Worm (Caenorhabditis elegans) whole organism, mixed stage, embryonic: ENCODE data around the gene C29F9.2.

Experiments used
- ces-1 ChIP-seq: fragments of 150-350 bp; optimal IDR thresholded peaks from 2 replicates; lab custom pipeline; 2014; ENCODE audit warnings: missing biosample characterization, missing genetic modification reagents, missing genetic modification characterization
- flh-1 ChIP-seq: fragments of 200-800 bp; sonication (Bioruptor generic); optimal IDR thresholded peaks from 2 replicates; lab custom pipeline; 2018; ENCODE audit warnings: mild to moderate bottlenecking, missing genetic modification characterization, moderate library complexity, missing compliant biosample characterization
- lin-13 ChIP-seq: fragments of 150-350 bp; optimal IDR thresholded peaks from 2 replicates; lab custom pipeline; 2014; ENCODE audit warnings: missing biosample characterization, missing genetic modification characterization
- nhr-237 ChIP-seq: fragments of 150-350 bp; optimal IDR thresholded peaks from 2 replicates; lab custom pipeline; 2014; ENCODE audit warnings: missing biosample characterization, missing genetic modification characterization
- nhr-28 ChIP-seq: fragments of 150-350 bp; optimal IDR thresholded peaks from 2 replicates; lab custom pipeline; 2014; ENCODE audit warnings: missing biosample characterization, missing genetic modification characterization
- pha-4 ChIP-seq: fragments of 150-350 bp; optimal IDR thresholded peaks from 2 replicates; lab custom pipeline; 2018; ENCODE audit warnings: missing biosample characterization, missing genetic modification reagents, missing genetic modification characterization
- sptf-1 ChIP-seq: sonication (generic microtip); optimal IDR thresholded peaks from 2 replicates; lab custom pipeline; 2017; ENCODE audit warnings: mild to moderate bottlenecking, missing genetic modification characterization, moderate library complexity, missing compliant biosample characterization

DNA sequence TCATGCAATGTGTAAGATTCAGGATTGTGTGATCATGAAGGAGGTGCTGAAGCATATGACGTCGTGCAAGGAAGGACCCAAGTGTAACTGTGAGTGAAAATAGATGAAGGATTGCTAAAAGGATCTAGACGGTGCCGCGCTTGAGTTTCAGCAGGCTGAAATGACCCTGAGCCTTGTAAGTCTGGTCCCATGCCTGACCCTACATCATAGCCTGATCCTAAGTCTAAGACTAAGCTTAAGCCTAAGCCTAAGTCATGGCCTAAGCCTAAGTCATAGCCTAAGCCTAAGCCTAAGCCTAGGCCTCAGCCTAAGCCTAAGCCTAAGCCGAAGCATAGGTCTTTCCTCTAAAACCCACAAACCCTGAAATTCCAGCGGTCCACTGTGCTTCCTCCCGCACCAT lies 12.9 kb upstream of the C29F9.2 start:
- TF ChIP-seq nhr-237 (tag; lab: Kevin White, UChicago): no peak
- no peak for TF ChIP-seq pha-4 (tag; lab: Kevin White, UChicago)
- TF ChIP-seq ces-1: no peak
- TF ChIP-seq sptf-1 (tag; lab: Kevin White, UChicago): no peak
- no peak for TF ChIP-seq flh-1
- no peak for TF ChIP-seq nhr-28
- no peak for TF ChIP-seq lin-13
